Fruit fly (Drosophila melanogaster) whole organism, larva: ENCODE data around the gene CG15198.

Experiments
- noc ChIP-seq: fragments of 200-800 bp; sonication (Bioruptor generic); optimal IDR thresholded peaks from 3 replicates; lab custom pipeline; 2019; ENCODE audit warnings: missing biosample characterization, mild to moderate bottlenecking, missing genetic modification characterization, moderate library complexity

Gene CG15198

dm6 chrX:11247936-11248335 lies at the start of gene CG15198:
CG15198 (plus strand) TSS chrX:11248236.
- TF ChIP-seq noc: no peak

dm6 chrX:11201948-11202347 lies 46.1 kb upstream of the CG15198 start, which contains the start of gene CG11106:
CG11106 (plus strand) TSS chrX:11202248.
- TF ChIP-seq noc: no peak

dm6 chrX:11203104-11203503 lies 44.9 kb upstream of the CG15198 start:
- TF ChIP-seq noc: no peak

dm6 chrX:11283570-11283969 lies 35.5 kb downstream of the CG15198 start:
- TF ChIP-seq noc: no peak

dm6 chrX:11284993-11285392 lies 37.0 kb downstream of the CG15198 start:
- no peak for TF ChIP-seq noc

- TF ChIP-seq noc: no peak
Observed at dm6 chrX:11293567-11293966, 45.5 kb downstream of the CG15198 start.

- no peak for TF ChIP-seq noc
Observed at dm6 chrX:11295412-11296006, 47.5 kb downstream of the CG15198 start.
